Fruit fly (Drosophila melanogaster) whole organism, embryonic: ENCODE measurements around the gene CG31454.
A peak's percentile ranks its signal among the peaks of the same experiment; 100 is the strongest.

ENCODE experiments used
- Abd-B ChIP-seq: fragments of 200-800 bp; sonication (Bioruptor generic); optimal IDR thresholded peaks from 2 replicates; lab custom pipeline; 2018; ENCODE audit warnings: missing biosample characterization, mild to moderate bottlenecking, missing genetic modification characterization, moderate library complexity
- Awh ChIP-seq: fragments of 200-800 bp; sonication (Bioruptor generic); IDR thresholded peaks from 2 replicates; pipeline ENCODE4, ENCODE4 v1.3.6; 2022; ENCODE audit warnings: missing biosample characterization, missing genetic modification characterization
- BEAF-32 ChIP-seq: fragments of 200-800 bp; sonication (Bioruptor generic); optimal IDR thresholded peaks from 3 replicates; lab custom pipeline; 2017; ENCODE audit warnings: missing biosample characterization, missing genetic modification characterization, mild to moderate bottlenecking, moderate library complexity, missing genetic modification reagents
- Bdp1 ChIP-seq: fragments of 200-800 bp; sonication (Bioruptor generic); optimal IDR thresholded peaks from 3 replicates; lab custom pipeline; 2016; ENCODE audit warnings: missing biosample characterization, missing genetic modification characterization
- BtbVII ChIP-seq: fragments of 200-800 bp; sonication (Bioruptor generic); optimal IDR thresholded peaks from 3 replicates; lab custom pipeline; 2017; ENCODE audit warnings: missing biosample characterization, mild to moderate bottlenecking, missing genetic modification characterization
- CG10267 ChIP-seq: fragments of 200-800 bp; sonication (Bioruptor generic); optimal IDR thresholded peaks from 2 replicates; lab custom pipeline; 2018; ENCODE audit warnings: missing biosample characterization, mild to moderate bottlenecking, missing genetic modification characterization, moderate library complexity
- CG10366 ChIP-seq: fragments of 200-800 bp; sonication (Bioruptor generic); IDR thresholded peaks from 2 replicates; pipeline ENCODE4 v1.3.6; 2022; ENCODE audit warnings: missing biosample characterization, missing genetic modification characterization
- CG12391 ChIP-seq: fragments of 200-800 bp; sonication (Bioruptor generic); optimal IDR thresholded peaks from 3 replicates; lab custom pipeline; 2018; ENCODE audit warnings: missing biosample characterization, mild to moderate bottlenecking, missing genetic modification characterization, moderate library complexity
- CG12659 ChIP-seq: fragments of 200-800 bp; sonication (Bioruptor generic); optimal IDR thresholded peaks from 3 replicates; lab custom pipeline; 2017; ENCODE audit warnings: mild to moderate bottlenecking, missing biosample characterization, missing genetic modification reagents, missing genetic modification characterization
- CG17186 ChIP-seq: fragments of 200-800 bp; sonication (Bioruptor generic); optimal IDR thresholded peaks from 3 replicates; lab custom pipeline; 2017; ENCODE audit warnings: missing biosample characterization, missing genetic modification reagents, missing genetic modification characterization
- CG17359 ChIP-seq: fragments of 200-800 bp; sonication (Bioruptor generic); optimal IDR thresholded peaks from 3 replicates; lab custom pipeline; 2018; ENCODE audit warnings: missing biosample characterization, mild to moderate bottlenecking, missing genetic modification characterization, moderate library complexity
- CG17829 ChIP-seq: fragments of 200-800 bp; optimal IDR thresholded peaks from 2 replicates; lab custom pipeline; 2019; ENCODE audit warnings: missing biosample characterization, mild to moderate bottlenecking, missing genetic modification characterization, moderate library complexity
- CG2116 ChIP-seq: fragments of 200-800 bp; sonication (Bioruptor generic); optimal IDR thresholded peaks from 3 replicates; lab custom pipeline; 2018; ENCODE audit warnings: missing biosample characterization, mild to moderate bottlenecking, missing genetic modification characterization
- CG2120 ChIP-seq: fragments of 200-800 bp; sonication (Bioruptor generic); optimal IDR thresholded peaks from 3 replicates; lab custom pipeline; 2016; ENCODE audit warnings: missing biosample characterization, missing genetic modification characterization
- CG2129 ChIP-seq: fragments of 200-800 bp; sonication (Bioruptor generic); IDR thresholded peaks from 2 replicates; pipeline ENCODE4 v1.3.6; 2022; ENCODE audit warnings: missing biosample characterization, missing genetic modification characterization; ENCODE audit not compliant: partially characterized antibody
- CG2199 ChIP-seq: fragments of 200-800 bp; sonication (Bioruptor generic); IDR thresholded peaks from 3 replicates; pipeline ENCODE4 v1.3.6; 2022; ENCODE audit warnings: missing biosample characterization, missing genetic modification characterization
- CG3065 ChIP-seq: fragments of 200-800 bp; sonication (Bioruptor generic); optimal IDR thresholded peaks from 2 replicates; lab custom pipeline; 2016; ENCODE audit warnings: missing biosample characterization, missing genetic modification characterization
- CG5245 ChIP-seq: fragments of 200-800 bp; sonication (Bioruptor generic); optimal IDR thresholded peaks from 3 replicates; lab custom pipeline; 2016; ENCODE audit warnings: missing biosample characterization, missing genetic modification characterization
- CG8944 ChIP-seq: fragments of 200-800 bp; sonication (Bioruptor generic); optimal IDR thresholded peaks from 3 replicates; lab custom pipeline; 2016; ENCODE audit warnings: missing biosample characterization, missing genetic modification characterization
- CG9609 ChIP-seq: fragments of 200-800 bp; sonication (Bioruptor generic); optimal IDR thresholded peaks from 3 replicates; lab custom pipeline; 2016; ENCODE audit warnings: missing biosample characterization, missing genetic modification characterization
- Chrac-16 ChIP-seq: fragments of 200-800 bp; sonication (Bioruptor generic); optimal IDR thresholded peaks from 3 replicates; lab custom pipeline; 2016; ENCODE audit warnings: missing biosample characterization, missing genetic modification characterization
- Doc3 ChIP-seq: fragments of 200-800 bp; sonication (Bioruptor generic); IDR thresholded peaks from 3 replicates; pipeline ENCODE4 v1.3.6; 2022; ENCODE audit warnings: missing biosample characterization, missing genetic modification characterization; ENCODE audit not compliant: partially characterized antibody
- Dp ChIP-seq: fragments of 200-800 bp; sonication (Bioruptor generic); optimal IDR thresholded peaks from 2 replicates; lab custom pipeline; 2018; ENCODE audit warnings: missing biosample characterization, mild to moderate bottlenecking, missing genetic modification characterization, moderate library complexity
- Ets97D ChIP-seq: fragments of 200-800 bp; sonication (Bioruptor generic); optimal IDR thresholded peaks from 3 replicates; lab custom pipeline; 2016; ENCODE audit warnings: missing biosample characterization, missing genetic modification characterization
- Fer3 ChIP-seq: fragments of 200-800 bp; sonication (Bioruptor generic); optimal IDR thresholded peaks from 2 replicates; lab custom pipeline; 2018; ENCODE audit warnings: missing biosample characterization, mild to moderate bottlenecking, missing genetic modification characterization, moderate library complexity
- HLH3B ChIP-seq: fragments of 200-800 bp; sonication (Bioruptor generic); IDR thresholded peaks from 2 replicates; pipeline ENCODE4 v1.3.6; 2022; ENCODE audit warnings: missing biosample characterization, missing genetic modification characterization
- Hsf ChIP-seq: fragments of 200-800 bp; sonication (Bioruptor generic); optimal IDR thresholded peaks from 3 replicates; lab custom pipeline; 2016; ENCODE audit warnings: missing biosample characterization, missing genetic modification characterization
- Lhr ChIP-seq: fragments of 200-800 bp; sonication (Bioruptor generic); optimal IDR thresholded peaks from 3 replicates; lab custom pipeline; 2017; ENCODE audit warnings: mild to moderate bottlenecking, missing biosample characterization, missing genetic modification reagents, missing genetic modification characterization
- Lpt ChIP-seq: fragments of >200 bp; optimal IDR thresholded peaks from 2 replicates; lab custom pipeline; 2018; ENCODE audit warnings: missing biosample characterization, missing genetic modification characterization
- Rx ChIP-seq: fragments of 200-800 bp; sonication (Bioruptor generic); IDR thresholded peaks from 2 replicates; pipeline ENCODE4 v1.3.6; 2022; ENCODE audit warnings: missing biosample characterization, missing genetic modification characterization
- bab2 ChIP-seq: fragments of 200-800 bp; sonication (Bioruptor generic); optimal IDR thresholded peaks from 2 replicates; lab custom pipeline; 2016; ENCODE audit warnings: missing biosample characterization, missing genetic modification characterization
- caup ChIP-seq: fragments of 200-800 bp; sonication (Bioruptor generic); optimal IDR thresholded peaks from 3 replicates; lab custom pipeline; 2017; ENCODE audit warnings: missing biosample characterization, mild to moderate bottlenecking, missing genetic modification characterization, moderate library complexity; ENCODE audit not compliant: severe bottlenecking
- chif ChIP-seq, 2 experiments: fragments of 200-800 bp; sonication (Bioruptor generic); optimal IDR thresholded peaks; 3 replicates each; lab custom pipeline; 2016; ENCODE audit warnings: missing biosample characterization in 2 of 2, missing genetic modification characterization in 2 of 2
- chm ChIP-seq: fragments of 200-800 bp; sonication (Bioruptor generic); IDR thresholded peaks from 2 replicates; pipeline ENCODE4 v1.3.6; 2022; ENCODE audit warnings: missing biosample characterization, missing genetic modification characterization
- gt ChIP-seq: fragments of 200-800 bp; sonication (Bioruptor generic); IDR thresholded peaks from 2 replicates; pipeline ENCODE4 v1.3.6; 2022; ENCODE audit warnings: missing biosample characterization, missing genetic modification characterization
- ind ChIP-seq: fragments of 200-800 bp; sonication (Bioruptor generic); optimal IDR thresholded peaks from 3 replicates; lab custom pipeline; 2016; ENCODE audit warnings: missing biosample characterization, missing genetic modification characterization
- lilli ChIP-seq: fragments of 200-800 bp; sonication (Bioruptor generic); optimal IDR thresholded peaks from 3 replicates; lab custom pipeline; 2016; ENCODE audit warnings: missing biosample characterization, missing genetic modification characterization
- lov ChIP-seq, 2 experiments: fragments of 200-800 bp in 1 of 2; fragments of >200 bp in 1 of 2; sonication (Bioruptor generic) in 1 of 2; IDR thresholded peaks in 1 of 2; optimal IDR thresholded peaks in 1 of 2; 2 replicates in 1 of 2; 3 replicates in 1 of 2; pipeline versions ENCODE4 v1.3.6 to Lab custom; 2017 to 2022; ENCODE audit warnings: missing biosample characterization in 1 of 2, missing genetic modification characterization in 1 of 2
- phol ChIP-seq: fragments of 200-800 bp; sonication (Bioruptor generic); optimal IDR thresholded peaks from 3 replicates; lab custom pipeline; 2018; ENCODE audit warnings: missing biosample characterization, mild to moderate bottlenecking, missing genetic modification characterization, moderate library complexity
- prd ChIP-seq, 3 experiments: fragments of >200 bp in 2 of 3; fragments of 200-800 bp in 1 of 3; sonication (Bioruptor generic) in 1 of 3; optimal IDR thresholded peaks in 2 of 3; IDR thresholded peaks in 1 of 3; 2 replicates in 2 of 3; 3 replicates in 1 of 3; pipeline versions ENCODE4 v1.3.6 to Lab custom; 2017 to 2022; ENCODE audit warnings: missing biosample characterization in 1 of 3, missing genetic modification characterization in 1 of 3
- row ChIP-seq: fragments of 200-800 bp; sonication (Bioruptor generic); IDR thresholded peaks from 3 replicates; pipeline ENCODE4 v1.3.6; 2022; ENCODE audit warnings: missing biosample characterization, missing genetic modification characterization
- slp2 ChIP-seq: fragments of 200-800 bp; sonication (Bioruptor generic); optimal IDR thresholded peaks from 2 replicates; lab custom pipeline; 2016; ENCODE audit warnings: missing biosample characterization, missing genetic modification characterization
- sna ChIP-seq: fragments of 200-800 bp; sonication (Bioruptor generic); IDR thresholded peaks from 2 replicates; pipeline ENCODE4 v1.3.6; 2022; ENCODE audit warnings: missing biosample characterization, missing genetic modification characterization; ENCODE audit not compliant: partially characterized antibody
- stwl ChIP-seq: fragments of 200-800 bp; sonication (Bioruptor generic); optimal IDR thresholded peaks from 3 replicates; lab custom pipeline; 2018; ENCODE audit warnings: missing biosample characterization, mild to moderate bottlenecking, missing genetic modification characterization, moderate library complexity
- twi ChIP-seq: fragments of 200-800 bp; optimal IDR thresholded peaks from 2 replicates; lab custom pipeline; 2019; ENCODE audit warnings: missing biosample characterization, mild to moderate bottlenecking, missing genetic modification characterization, moderate library complexity
- vnd ChIP-seq: fragments of 200-800 bp; sonication (Bioruptor generic); IDR thresholded peaks from 3 replicates; pipeline ENCODE4 v1.3.6; 2022; ENCODE audit warnings: missing biosample characterization, missing genetic modification characterization; ENCODE audit not compliant: partially characterized antibody
- vvl ChIP-seq: fragments of 200-800 bp; sonication (Bioruptor generic); IDR thresholded peaks from 2 replicates; pipeline ENCODE4 v1.3.6; 2022; ENCODE audit warnings: missing biosample characterization, missing genetic modification characterization
- zen2 ChIP-seq: fragments of 200-800 bp; sonication (Bioruptor generic); IDR thresholded peaks from 3 replicates; pipeline ENCODE4 v1.3.6; 2022; ENCODE audit warnings: missing biosample characterization, missing genetic modification characterization; ENCODE audit not compliant: partially characterized antibody
- zf30C ChIP-seq: fragments of 200-800 bp; sonication (Bioruptor generic); optimal IDR thresholded peaks from 3 replicates; lab custom pipeline; 2018; ENCODE audit warnings: missing biosample characterization, mild to moderate bottlenecking, missing genetic modification characterization

Gene CG31454

DNA sequence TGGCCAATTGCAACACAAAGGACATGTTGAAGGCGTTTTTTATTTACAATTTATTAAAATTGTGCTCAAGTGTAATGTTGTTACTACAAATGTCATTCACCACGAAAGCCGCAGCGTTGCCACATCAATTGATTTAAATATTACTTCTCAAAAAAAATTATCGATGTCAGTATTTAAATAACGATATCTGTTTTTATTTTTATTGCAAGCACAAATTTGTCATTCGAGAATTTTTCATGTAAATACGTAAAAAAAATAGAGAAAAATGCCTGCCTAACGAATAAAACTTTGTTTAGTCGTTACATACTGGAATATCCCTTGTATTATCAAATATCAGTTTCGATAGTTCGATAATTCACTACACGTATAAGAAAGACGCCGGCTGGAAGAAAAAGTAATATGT is 41.0 kb downstream of the CG31454 start, which contains the start of the genes mRpS18A and CG31460 (continued):
- TF ChIP-seq Dp (GFP tag; lab: Kevin White, UChicago) (peak; percentile 23), CG9609 (peak; percentile 8), CG3065 (GFP tag; lab: Kevin White, UChicago) (no peak), slp2 (GFP tag; lab: Kevin White, UChicago) (no peak), CG12659 (peak; percentile 35), CG8944 (GFP tag; lab: Kevin White, UChicago) (no peak), CG2129 (GFP tag; lab: Robert Waterston, UW) (peak; percentile 59; the same call in 1 of the 2 replicates), Lpt (GFP tag; lab: Kevin White, UChicago) (no peak), CG10366 (GFP tag; lab: Robert Waterston, UW) (0 out of 2 replicates have a peak, but pooled peaks have one; percentile 9), Lhr (GFP tag; lab: Kevin White, UChicago) (peak; percentile 37), CG2199 (GFP tag; lab: Robert Waterston, UW) (no peak), Fer3 (tag; lab: Kevin White, UChicago) (no peak), lov (optimal IDR thresholded peaks at IDR 0.05; lab: Kevin White, UChicago) (no peak), lov (GFP tag; IDR thresholded peaks at IDR 0.05; lab: Robert Waterston, UW) (no peak), CG5245 (GFP tag; lab: Kevin White, UChicago) (no peak), chif (GFP tag; optimal IDR thresholded peaks at IDR 0.05; lab: Kevin White, UChicago) (no peak), CG12391 (tag; lab: Kevin White, UChicago) (no peak), Bdp1 (no peak), Awh (GFP tag; lab: Robert Waterston, UW) (no peak), zen2 (peak; percentile 43; the same call in 1 of the 3 replicates), phol (tag; lab: Kevin White, UChicago) (peak; percentile 64), lilli (peak; percentile 33), row (GFP tag; lab: Robert Waterston, UW) (peak; percentile 65), vvl (peak; percentile 59; the same call in 1 of the 2 replicates), BEAF-32 (peak; percentile 81), ind (peak; percentile 12), sna (GFP tag; lab: Robert Waterston, UW) (peak; percentile 63; the same call in 1 of the 2 replicates), Ets97D (GFP tag; lab: Kevin White, UChicago) (peak; percentile 43), CG17186 (GFP tag; lab: Kevin White, UChicago) (no peak), CG17359 (tag; lab: Kevin White, UChicago) (no peak), Doc3 (peak; percentile 85), twi (tag; lab: Kevin White, UChicago) (no peak), prd (optimal IDR thresholded peaks at IDR 0.05; lab: Kevin White, UChicago) (no peak), prd (GFP tag; IDR thresholded peaks at IDR 0.05; lab: Robert Waterston, UW) (peak; percentile 20; the same call in 1 of the 3 replicates), CG17829 (tag; lab: Kevin White, UChicago) (peak; percentile 32), Abd-B (GFP tag; lab: Kevin White, UChicago) (peak; percentile 30), HLH3B (GFP tag; lab: Robert Waterston, UW) (peak; percentile 15; the same call in 1 of the 2 replicates), Hsf (GFP tag; lab: Kevin White, UChicago) (peak; percentile 21), BtbVII (no peak), zf30C (GFP tag; lab: Kevin White, UChicago) (no peak), vnd (GFP tag; lab: Robert Waterston, UW) (peak; percentile 64; the same call in 2 of the 3 replicates), CG10267 (peak; percentile 40), gt (GFP tag; lab: Robert Waterston, UW) (no peak), caup (GFP tag; lab: Kevin White, UChicago) (no peak), stwl (tag; lab: Kevin White, UChicago) (peak; percentile 68), Rx (GFP tag; lab: Robert Waterston, UW) (no peak), bab2 (GFP tag; lab: Kevin White, UChicago) (peak; percentile 7), CG2116 (GFP tag; lab: Kevin White, UChicago) (peak; percentile 61), Chrac-16 (GFP tag; lab: Kevin White, UChicago) (no peak), chm (no peak), CG2120 (peak; percentile 38)
